Fruit fly (Drosophila melanogaster) whole organism, wandering third instar larva: Measurements from ENCODE around the gene CG42232.

ENCODE experiments used
- Hnf4 ChIP-seq: fragments of 200-800 bp; sonication (Bioruptor generic); optimal IDR thresholded peaks from 2 replicates; lab custom pipeline; 2016; ENCODE audit warnings: missing biosample characterization, mild to moderate bottlenecking, missing genetic modification characterization
- tai ChIP-seq: sonication (Bioruptor generic); optimal IDR thresholded peaks from 2 replicates; lab custom pipeline; 2016; ENCODE audit warnings: missing biosample characterization, missing genetic modification characterization

DNA sequence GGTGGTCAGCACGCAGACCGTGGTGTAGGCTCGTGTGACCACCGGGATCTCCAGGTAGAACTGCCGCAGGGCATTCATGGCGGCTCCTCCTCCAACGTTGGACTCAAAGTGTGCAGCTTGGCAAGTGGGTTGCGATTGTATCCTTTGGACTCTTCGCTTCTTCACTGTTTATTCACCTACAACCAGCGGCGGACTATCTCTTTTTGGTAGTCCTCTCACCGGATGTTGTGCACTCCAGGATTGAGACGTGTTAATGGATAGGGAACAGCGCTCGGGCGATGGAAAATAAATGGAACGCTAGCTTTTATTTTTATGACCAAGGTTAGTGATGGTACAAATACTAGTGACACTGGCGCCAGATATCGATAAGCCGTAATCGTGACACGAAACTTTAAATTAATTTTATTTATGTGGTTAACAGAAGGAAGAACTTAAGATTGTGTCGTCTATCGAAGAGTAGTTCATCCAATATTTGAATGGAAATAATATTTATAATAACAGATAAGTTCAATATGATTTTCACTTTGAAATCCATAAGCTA, 14.5 kb upstream of the CG42232 start, which contains the start of gene Der-2:
- TF ChIP-seq tai (GFP tag; lab: Kevin White, UChicago): no peak
- no peak for TF ChIP-seq Hnf4
